Worm (Caenorhabditis elegans) whole organism, L3 larva: ENCODE results near the gene F55C5.17.
A peak's percentile ranks its signal among the peaks of the same experiment; 100 is the strongest.

Source experiments
- ZK546.5 ChIP-seq: sonication (generic microtip); optimal IDR thresholded peaks from 2 replicates; lab custom pipeline; 2017; ENCODE audit warnings: missing biosample characterization, missing genetic modification characterization
- aly-2 ChIP-seq: fragments of 150-350 bp; optimal IDR thresholded peaks from 2 replicates; lab custom pipeline; 2014; ENCODE audit warnings: missing biosample characterization, missing genetic modification characterization
- ama-1 ChIP-seq: fragments of 150-350 bp; optimal IDR thresholded peaks from 2 replicates; lab custom pipeline; 2018
- ceh-16 ChIP-seq: sonication (generic microtip); optimal IDR thresholded peaks from 2 replicates; lab custom pipeline; 2017; ENCODE audit warnings: missing biosample characterization, missing genetic modification characterization
- ceh-28 ChIP-seq: fragments of 150-350 bp; optimal IDR thresholded peaks from 2 replicates; lab custom pipeline; 2014; ENCODE audit warnings: missing biosample characterization, missing genetic modification reagents, missing genetic modification characterization
- ceh-9 ChIP-seq: sonication (generic microtip); optimal IDR thresholded peaks from 2 replicates; lab custom pipeline; 2018; ENCODE audit warnings: missing biosample characterization, missing genetic modification characterization
- egl-27 ChIP-seq: sonication (generic microtip); optimal IDR thresholded peaks from 4 replicates; lab custom pipeline; 2017; ENCODE audit warnings: missing biosample characterization, missing genetic modification reagents, missing genetic modification characterization
- egl-5 ChIP-seq: fragments of 150-350 bp; optimal IDR thresholded peaks from 2 replicates; lab custom pipeline; 2017; ENCODE audit warnings: missing biosample characterization, missing genetic modification reagents, missing genetic modification characterization, inconsistent platforms
- elt-1 ChIP-seq: fragments of 150-350 bp; optimal IDR thresholded peaks from 2 replicates; lab custom pipeline; 2014; ENCODE audit warnings: missing biosample characterization, missing genetic modification characterization
- elt-2 ChIP-seq: sonication (generic microtip); optimal IDR thresholded peaks from 2 replicates; lab custom pipeline; 2016; ENCODE audit warnings: missing genetic modification reagents, mild to moderate bottlenecking, missing genetic modification characterization, missing compliant biosample characterization
- elt-3 ChIP-seq, 3 experiments: fragments of 150-350 bp in 1 of 3; sonication (generic microtip) in 2 of 3; optimal IDR thresholded peaks; 2 replicates in 2 of 3; 4 replicates in 1 of 3; lab custom pipeline; 2014 to 2017; ENCODE audit warnings: missing biosample characterization in 3 of 3, missing genetic modification characterization in 3 of 3
- fkh-10 ChIP-seq: sonication (generic microtip); optimal IDR thresholded peaks from 2 replicates; lab custom pipeline; 2017; ENCODE audit warnings: missing biosample characterization, missing genetic modification reagents, missing genetic modification characterization
- fkh-2 ChIP-seq: fragments of 150-350 bp; optimal IDR thresholded peaks from 2 replicates; lab custom pipeline; 2014; ENCODE audit warnings: missing biosample characterization, missing genetic modification reagents, missing genetic modification characterization
- hmg-11 ChIP-seq: sonication (generic microtip); optimal IDR thresholded peaks from 2 replicates; lab custom pipeline; 2016; ENCODE audit warnings: missing genetic modification characterization, missing compliant biosample characterization
- lin-39 ChIP-seq: fragments of 150-350 bp; optimal IDR thresholded peaks from 2 replicates; lab custom pipeline; 2018; ENCODE audit warnings: missing biosample characterization, missing genetic modification reagents, missing genetic modification characterization
- lsy-12 ChIP-seq: sonication (generic microtip); optimal IDR thresholded peaks from 2 replicates; lab custom pipeline; 2016; ENCODE audit warnings: mild to moderate bottlenecking, missing genetic modification characterization, missing compliant biosample characterization
- nfya-1 ChIP-seq: sonication (generic microtip); optimal IDR thresholded peaks from 2 replicates; lab custom pipeline; 2017; ENCODE audit warnings: missing genetic modification characterization, mild to moderate bottlenecking, missing compliant biosample characterization, antibody characterized with exemption, moderate library complexity; ENCODE audit not compliant: insufficient read depth
- nhr-11 ChIP-seq: fragments of 150-350 bp; optimal IDR thresholded peaks from 2 replicates; lab custom pipeline; 2014; ENCODE audit warnings: missing biosample characterization, missing genetic modification characterization
- nhr-12 ChIP-seq: fragments of 150-350 bp; optimal IDR thresholded peaks from 2 replicates; lab custom pipeline; 2014; ENCODE audit warnings: missing biosample characterization, missing genetic modification characterization
- nhr-23 ChIP-seq: fragments of 150-350 bp; optimal IDR thresholded peaks from 2 replicates; lab custom pipeline; 2014; ENCODE audit warnings: missing biosample characterization, missing genetic modification reagents, missing genetic modification characterization
- nhr-237 ChIP-seq: fragments of 150-350 bp; optimal IDR thresholded peaks from 2 replicates; lab custom pipeline; 2014; ENCODE audit warnings: missing biosample characterization, missing genetic modification characterization
- nhr-25 ChIP-seq: sonication (generic microtip); optimal IDR thresholded peaks from 2 replicates; lab custom pipeline; 2017; ENCODE audit warnings: missing biosample characterization, missing genetic modification characterization
- nhr-28 ChIP-seq: fragments of 150-350 bp; optimal IDR thresholded peaks from 2 replicates; lab custom pipeline; 2014; ENCODE audit warnings: missing biosample characterization, missing genetic modification characterization
- nhr-43 ChIP-seq: sonication (generic microtip); optimal IDR thresholded peaks from 2 replicates; lab custom pipeline; 2016; ENCODE audit warnings: mild to moderate bottlenecking, missing genetic modification characterization, missing compliant biosample characterization; ENCODE audit not compliant: poor library complexity, severe bottlenecking
- nhr-67 ChIP-seq: fragments of 150-350 bp; optimal IDR thresholded peaks from 2 replicates; lab custom pipeline; 2014; ENCODE audit warnings: missing biosample characterization, missing genetic modification characterization
- nhr-76 ChIP-seq: fragments of 150-350 bp; sonication (generic microtip); optimal IDR thresholded peaks from 5 replicates; lab custom pipeline; 2014; ENCODE audit warnings: missing biosample characterization, missing genetic modification characterization
- nhr-77 ChIP-seq: fragments of 150-350 bp; optimal IDR thresholded peaks from 2 replicates; lab custom pipeline; 2014; ENCODE audit warnings: missing biosample characterization, missing genetic modification characterization
- pha-4 ChIP-seq: fragments of 150-350 bp; optimal IDR thresholded peaks from 2 replicates; lab custom pipeline; 2014; ENCODE audit warnings: missing biosample characterization, missing genetic modification reagents, missing genetic modification characterization
- pqm-1 ChIP-seq: fragments of 150-350 bp; optimal IDR thresholded peaks from 2 replicates; lab custom pipeline; 2017; ENCODE audit warnings: missing biosample characterization, missing genetic modification characterization, inconsistent platforms
- sea-2 ChIP-seq: fragments of 150-350 bp; sonication (generic microtip); optimal IDR thresholded peaks from 4 replicates; lab custom pipeline; 2014; ENCODE audit warnings: missing biosample characterization, missing genetic modification reagents, missing genetic modification characterization
- tbx-2 ChIP-seq: sonication (generic microtip); optimal IDR thresholded peaks from 2 replicates; lab custom pipeline; 2016; ENCODE audit warnings: mild to moderate bottlenecking, missing genetic modification characterization, missing compliant biosample characterization
- unc-39 ChIP-seq: sonication (generic microtip); optimal IDR thresholded peaks from 4 replicates; lab custom pipeline; 2017; ENCODE audit warnings: missing biosample characterization, missing genetic modification characterization
- unc-62 ChIP-seq: fragments of 150-350 bp; sonication (generic microtip); optimal IDR thresholded peaks from 4 replicates; lab custom pipeline; 2014; ENCODE audit warnings: missing biosample characterization, missing genetic modification reagents, missing genetic modification characterization
- ztf-11 ChIP-seq: fragments of 150-350 bp; optimal IDR thresholded peaks from 2 replicates; lab custom pipeline; 2014; ENCODE audit warnings: missing biosample characterization, missing genetic modification characterization

F55C5.17 gene

DNA sequence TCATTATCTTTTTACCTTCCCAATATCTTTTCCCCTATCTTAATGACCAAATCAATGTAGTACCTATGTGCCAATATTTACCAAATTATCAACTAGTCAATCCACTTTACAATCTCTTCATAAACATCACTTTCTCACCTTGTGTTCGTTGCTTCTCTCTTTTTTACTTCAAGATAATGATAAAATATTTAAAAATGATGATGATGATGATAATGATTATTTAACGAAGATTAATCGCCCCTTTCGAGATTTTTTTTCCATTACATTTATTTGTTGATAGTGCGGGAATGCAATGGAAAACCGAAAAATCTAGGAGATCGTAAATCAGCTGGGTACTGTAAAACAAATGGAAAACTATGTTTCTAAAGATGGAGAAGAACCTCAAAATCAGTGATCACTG is 8.2 kb upstream of the F55C5.17 start:
- TF ChIP-seq pha-4 (tag; lab: Kevin White, UChicago) (no peak), nhr-25 (peak; percentile 4), elt-3 (tag; optimal IDR thresholded peaks at IDR 0.05; lab: Kevin White, UChicago) (peak in 2 of 3 experiments; percentile 23 to 49)

ce11 chrV:12295015-12295414 is 7.3 kb upstream of the F55C5.17 start:
- peak; percentile 2 for TF ChIP-seq nhr-43
- no peak for TF ChIP-seq elt-1
- TF ChIP-seq nhr-23 (tag; lab: Kevin White, UChicago): peak; percentile 80
- TF ChIP-seq, all 47 proteins: peak for 2

DNA sequence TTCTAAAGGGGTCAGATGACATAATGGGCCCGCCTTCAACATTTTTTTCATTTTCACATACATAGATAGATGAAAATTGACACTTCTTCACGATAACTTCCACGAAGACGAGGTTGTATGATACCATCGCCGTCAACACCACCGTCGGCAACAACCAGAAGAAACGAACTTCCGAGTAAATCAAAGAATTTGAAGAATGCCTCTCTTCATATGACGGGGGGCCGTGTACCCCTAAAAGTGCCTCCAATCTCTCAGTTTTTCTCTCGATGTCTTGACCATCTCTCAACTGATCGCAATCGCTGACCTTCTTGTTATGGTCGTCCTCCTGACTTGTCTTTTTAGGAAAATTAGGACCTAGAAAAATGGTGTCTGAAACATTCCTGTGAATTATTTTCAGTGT is 6.8 kb upstream of the F55C5.17 start:
- TF ChIP-seq elt-1 (peak; percentile 28), nhr-23 (tag; lab: Kevin White, UChicago) (no peak)

DNA sequence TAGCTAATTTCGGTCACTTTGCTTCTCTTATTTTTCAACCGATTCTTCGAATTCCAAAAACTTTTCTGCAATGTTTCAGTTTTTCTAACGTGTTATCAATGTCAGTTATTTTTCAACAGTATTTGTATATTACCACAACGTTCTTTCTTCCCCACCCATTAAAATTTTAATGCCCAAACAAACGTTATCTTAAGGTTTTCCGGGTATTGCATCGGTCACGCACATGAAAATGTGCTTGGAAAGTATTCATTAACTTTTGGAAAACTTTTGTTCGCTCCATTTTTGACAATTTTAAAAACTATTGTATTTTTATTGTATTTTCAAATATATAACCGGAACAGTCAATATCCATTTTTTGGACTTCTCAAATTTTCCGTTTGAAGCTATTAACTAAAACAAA is 6.2 kb upstream of the F55C5.17 start:
- peak; percentile 27 for TF ChIP-seq pqm-1 (tag; lab: Kevin White, UChicago)
- peak; percentile 43 for TF ChIP-seq elt-2 (tag; lab: Kevin White, UChicago)
- TF ChIP-seq nhr-237 (tag; lab: Kevin White, UChicago): no peak

DNA sequence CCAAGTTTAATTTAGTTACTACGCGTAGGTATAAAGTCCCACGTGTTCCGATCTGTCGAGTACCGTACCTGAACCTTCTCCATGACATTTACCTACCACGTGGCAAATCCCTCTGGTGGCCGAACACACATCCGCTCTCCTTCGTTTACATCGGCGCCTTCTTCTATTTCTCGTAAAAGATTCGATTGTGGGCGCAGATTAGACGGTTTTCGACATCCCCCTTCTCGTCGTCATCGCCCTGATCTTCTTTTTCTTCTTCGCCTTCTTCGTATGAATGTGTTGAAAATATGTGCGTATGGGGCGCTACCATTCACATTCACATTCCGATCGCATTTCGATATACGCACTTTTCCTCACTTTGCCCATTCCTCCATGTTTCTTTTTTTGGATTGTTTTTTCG is 5.5 kb upstream of the F55C5.17 start:
- TF ChIP-seq nhr-25 (peak; percentile 52), nhr-43 (peak; percentile 6), elt-2 (tag; lab: Kevin White, UChicago) (no peak), elt-3 (tag; optimal IDR thresholded peaks at IDR 0.05; lab: Kevin White, UChicago) (no peak), elt-1 (peak; percentile 16), nhr-23 (tag; lab: Kevin White, UChicago) (peak; percentile 5)

- TF ChIP-seq hmg-11 (tag; lab: Kevin White, UChicago) (no peak), ama-1 (lab: Kevin White, UChicago) (peak; percentile 49), egl-27 (tag; lab: Kevin White, UChicago) (no peak), pqm-1 (tag; lab: Kevin White, UChicago) (peak; percentile 59), lsy-12 (tag; lab: Kevin White, UChicago) (no peak), ceh-28 (tag; lab: Kevin White, UChicago) (no peak), pha-4 (tag; lab: Kevin White, UChicago) (peak; percentile 33), elt-2 (tag; lab: Kevin White, UChicago) (peak; percentile 72), ceh-9 (tag; lab: Kevin White, UChicago) (no peak), nhr-11 (no peak), nhr-28 (tag; lab: Kevin White, UChicago) (no peak)
These were observed 4.2 kb upstream of the F55C5.17 start for ce11 chrV:12298184-12298583.

DNA sequence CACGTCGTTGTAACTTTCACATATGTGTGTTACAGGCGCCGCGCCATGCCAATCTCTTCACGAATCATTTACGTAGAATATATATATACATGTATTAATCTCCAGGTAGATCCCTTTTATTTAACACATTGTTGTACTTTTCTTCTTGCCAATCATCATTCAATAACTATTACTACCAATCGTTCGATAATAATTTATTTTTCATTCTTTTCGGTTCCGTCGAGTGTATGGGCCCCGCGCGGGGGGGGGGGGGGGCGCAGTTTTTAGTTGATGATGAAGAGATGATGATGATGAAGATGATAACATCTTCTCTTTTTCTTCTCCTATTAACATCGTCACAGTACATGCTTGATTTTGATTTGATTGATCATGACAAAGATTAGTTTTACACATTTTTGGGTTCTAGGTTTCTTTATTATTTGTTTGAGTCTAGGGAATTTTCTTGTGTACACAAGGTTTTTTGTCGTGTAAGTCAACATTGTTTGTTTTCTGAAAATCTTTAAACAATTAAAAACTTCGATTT is 3.0 kb upstream of the F55C5.17 start:
- TF ChIP-seq fkh-2 (tag; lab: Kevin White, UChicago) (no peak), elt-1 (peak; percentile 79), nhr-23 (tag; lab: Kevin White, UChicago) (peak; percentile 23), lsy-12 (tag; lab: Kevin White, UChicago) (no peak), elt-2 (tag; lab: Kevin White, UChicago) (no peak), pha-4 (tag; lab: Kevin White, UChicago) (peak; percentile 68), unc-62 (no peak), ceh-9 (tag; lab: Kevin White, UChicago) (no peak), unc-39 (tag; lab: Kevin White, UChicago) (no peak)
- TF ChIP-seq, all 47 proteins: peak for 3

DNA sequence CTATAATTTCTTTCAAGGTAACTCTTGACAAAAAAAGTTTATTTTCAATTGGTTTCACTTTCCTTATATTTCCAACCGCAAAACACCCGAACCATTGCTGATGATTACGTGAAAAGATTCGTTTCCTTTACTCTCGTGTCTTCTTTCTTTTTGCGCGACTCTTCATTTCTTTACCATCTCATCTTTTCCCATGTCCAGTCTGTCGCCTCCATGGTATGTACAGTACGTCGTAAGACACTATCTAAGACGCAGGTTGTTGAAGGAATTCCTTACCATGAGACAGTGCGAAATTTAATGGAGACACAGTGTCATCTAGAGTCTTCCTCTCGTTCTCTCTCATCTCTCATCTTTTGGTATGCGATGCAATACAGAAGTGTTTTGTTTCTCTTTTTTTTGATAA is 2.2 kb upstream of the F55C5.17 start:
- no peak for TF ChIP-seq nhr-67 (tag; lab: Kevin White, UChicago)
- no peak for TF ChIP-seq aly-2 (tag; lab: Kevin White, UChicago)
- no peak for TF ChIP-seq nhr-28 (tag; lab: Kevin White, UChicago)
- TF ChIP-seq egl-5 (tag; lab: Kevin White, UChicago): no peak
- TF ChIP-seq nhr-76 (tag; lab: Kevin White, UChicago): no peak
- TF ChIP-seq ceh-28 (tag; lab: Kevin White, UChicago): peak; percentile 58
- no peak for TF ChIP-seq hmg-11 (tag; lab: Kevin White, UChicago)
- TF ChIP-seq sea-2 (GFP tag; lab: Kevin White, UChicago): no peak
- no peak for TF ChIP-seq tbx-2
- no peak for TF ChIP-seq unc-39 (tag; lab: Kevin White, UChicago)
- peak; percentile 2 for TF ChIP-seq lsy-12 (tag; lab: Kevin White, UChicago)
- TF ChIP-seq ZK546.5 (tag; lab: Kevin White, UChicago): no peak
- TF ChIP-seq fkh-10: no peak
- TF ChIP-seq ztf-11: no peak
- peak; percentile 20 for TF ChIP-seq nhr-43
- TF ChIP-seq nhr-12: no peak
- peak; percentile 50 for TF ChIP-seq nfya-1
- peak; percentile 43 for TF ChIP-seq elt-1
- no peak for TF ChIP-seq ceh-16 (tag; lab: Kevin White, UChicago)
- TF ChIP-seq lin-39 (tag; lab: Kevin White, UChicago): no peak
- TF ChIP-seq ceh-9 (tag; lab: Kevin White, UChicago): no peak
- TF ChIP-seq nhr-237 (tag; lab: Kevin White, UChicago): no peak
- TF ChIP-seq nhr-77 (tag; lab: Kevin White, UChicago): no peak
- peak; percentile 45 for TF ChIP-seq pqm-1 (tag; lab: Kevin White, UChicago)
- peak in 1 of 3 experiments; percentile 56 for TF ChIP-seq elt-3 (tag; optimal IDR thresholded peaks at IDR 0.05; lab: Kevin White, UChicago)
- TF ChIP-seq elt-2 (tag; lab: Kevin White, UChicago): peak; percentile 74
